Worm (Caenorhabditis elegans) whole organism, L1 larva: ENCODE results near the gene ZC416.2.

Experiments
- lin-15B ChIP-seq: fragments of 150-350 bp; sonication (generic microtip); optimal IDR thresholded peaks from 3 replicates; lab custom pipeline; 2014; ENCODE audit warnings: missing biosample characterization, missing genetic modification characterization
- nhr-11 ChIP-seq: fragments of 150-350 bp; optimal IDR thresholded peaks from 2 replicates; lab custom pipeline; 2014; ENCODE audit warnings: missing biosample characterization, missing genetic modification characterization

- TF ChIP-seq nhr-11 (tag; lab: Kevin White, UChicago): no peak
- no peak for TF ChIP-seq lin-15B (tag; lab: Kevin White, UChicago)
Measured at ce11 chrIV:3652784-3653383, 19.5 kb downstream of the ZC416.2 start.
